Worm (Caenorhabditis elegans) whole organism, L4/young adult: ENCODE results near the gene B0348.2.

Source experiments
- W03F9.2 ChIP-seq: fragments of 150-350 bp; optimal IDR thresholded peaks from 2 replicates; lab custom pipeline; 2014; ENCODE audit warnings: missing biosample characterization, missing genetic modification characterization
- dao-5 ChIP-seq: sonication (generic microtip); optimal IDR thresholded peaks from 2 replicates; lab custom pipeline; 2016; ENCODE audit warnings: missing genotype, missing genetic modification characterization, moderate library complexity, missing compliant biosample characterization
- him-1 ChIP-seq: sonication (generic microtip); optimal IDR thresholded peaks from 2 replicates; lab custom pipeline; 2016; ENCODE audit warnings: missing genotype, missing genetic modification reagents, missing genetic modification characterization, missing compliant biosample characterization

DNA sequence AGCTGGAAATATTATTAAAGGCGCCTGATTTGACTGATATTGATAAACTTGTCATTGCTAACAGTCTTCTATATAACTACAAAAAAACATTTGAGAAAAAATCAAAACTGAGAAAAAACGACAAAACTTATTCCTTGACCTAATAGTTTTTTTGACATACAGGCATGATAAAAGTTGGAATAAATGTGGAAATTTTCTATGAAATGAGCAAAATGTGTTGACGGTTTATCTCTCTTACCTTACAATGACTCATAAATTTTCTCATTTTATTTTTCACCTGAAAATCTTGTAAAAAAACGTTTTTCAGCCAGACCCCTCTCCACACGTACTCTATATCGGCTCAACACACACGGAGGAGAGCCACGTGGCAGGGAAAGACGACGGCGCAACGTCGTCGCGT lies 24.6 kb upstream of the B0348.2 start, which contains the start of gene egl-8:
- TF ChIP-seq him-1 (tag; lab: Kevin White, UChicago) (no peak), dao-5 (tag; lab: Kevin White, UChicago) (no peak), W03F9.2 (tag; lab: Kevin White, UChicago) (no peak)
